Worm (Caenorhabditis elegans) whole organism, midembryonic: ENCODE results near the gene anoh-2.

ENCODE experiments used
- T22C8.4 ChIP-seq: fragments of 200-800 bp; sonication (Bioruptor generic); IDR thresholded peaks from 2 replicates; pipeline ENCODE4 v1.3.6; 2022; ENCODE audit warnings: missing genetic modification characterization, missing compliant biosample characterization
- cog-1 ChIP-seq: sonication (generic microtip); optimal IDR thresholded peaks from 2 replicates; lab custom pipeline; 2016; ENCODE audit warnings: missing genetic modification characterization, missing compliant biosample characterization
- flt-1 ChIP-seq: fragments of 200-800 bp; sonication (Bioruptor generic); IDR thresholded peaks from 2 replicates; pipeline ENCODE4 v1.3.6; 2022; ENCODE audit warnings: missing genetic modification characterization, missing compliant biosample characterization
- klf-2 ChIP-seq: fragments of 200-800 bp; sonication (Bioruptor generic); conservative IDR thresholded peaks from 2 replicates; pipeline ENCODE4 v1.3.6; 2022; ENCODE audit warnings: missing genetic modification reagents, missing genetic modification characterization, missing compliant biosample characterization
- med-1 ChIP-seq: sonication (generic microtip); optimal IDR thresholded peaks from 2 replicates; lab custom pipeline; 2017; ENCODE audit warnings: missing genetic modification characterization, mild to moderate bottlenecking, missing compliant biosample characterization, antibody characterized with exemption, missing genetic modification reagents; ENCODE audit not compliant: insufficient read depth
- ref-1 ChIP-seq: fragments of 200-800 bp; sonication (Bioruptor generic); conservative IDR thresholded peaks from 2 replicates; pipeline ENCODE4 v1.3.6; 2022; ENCODE audit warnings: missing genetic modification reagents, missing genetic modification characterization, missing compliant biosample characterization
- tab-1 ChIP-seq: fragments of 200-800 bp; sonication (Bioruptor generic); IDR thresholded peaks from 2 replicates; pipeline ENCODE4 v1.3.6; 2022; ENCODE audit warnings: missing genetic modification characterization, missing compliant biosample characterization
- ztf-23 ChIP-seq: fragments of 200-800 bp; sonication (Bioruptor generic); IDR thresholded peaks from 2 replicates; pipeline ENCODE4 v1.3.6; 2022; ENCODE audit warnings: missing genetic modification reagents, missing genetic modification characterization, missing compliant biosample characterization
- ztf-29 ChIP-seq: fragments of 200-800 bp; sonication (Bioruptor generic); IDR thresholded peaks from 2 replicates; pipeline ENCODE4 v1.3.6; 2022; ENCODE audit warnings: missing genetic modification reagents, missing genetic modification characterization, missing compliant biosample characterization

- TF ChIP-seq flt-1 (GFP tag; lab: Robert Waterston, UW) (no peak), cog-1 (tag; lab: Kevin White, UChicago) (no peak), ztf-29 (GFP tag; lab: Robert Waterston, UW) (no peak), tab-1 (no peak), med-1 (GFP tag; lab: Kevin White, UChicago) (no peak), ztf-23 (GFP tag; lab: Robert Waterston, UW) (no peak), ref-1 (no peak), klf-2 (GFP tag; lab: Robert Waterston, UW) (no peak), T22C8.4 (GFP tag; lab: Robert Waterston, UW) (no peak)
Measured at ce11 chrIV:14658927-14659326, 819 bp downstream of the anoh-2 start.
